Worm (Caenorhabditis elegans) whole organism, L2 larva: ENCODE data around the gene arv-1.

Experiments
- R02D3.7 ChIP-seq: fragments of 150-350 bp; optimal IDR thresholded peaks from 2 replicates; lab custom pipeline; 2014; ENCODE audit warnings: missing biosample characterization, missing genetic modification characterization
- ZK546.5 ChIP-seq: sonication (generic microtip); optimal IDR thresholded peaks from 2 replicates; lab custom pipeline; 2017; ENCODE audit warnings: missing biosample characterization, missing genetic modification characterization
- aly-2 ChIP-seq: fragments of 150-350 bp; optimal IDR thresholded peaks from 2 replicates; lab custom pipeline; 2014; ENCODE audit warnings: missing biosample characterization, missing genetic modification characterization
- crh-2 ChIP-seq: sonication (generic microtip); optimal IDR thresholded peaks from 2 replicates; lab custom pipeline; 2017; ENCODE audit warnings: missing biosample characterization, missing genetic modification characterization
- egl-27 ChIP-seq: sonication (generic microtip); optimal IDR thresholded peaks from 3 replicates; lab custom pipeline; 2017; ENCODE audit warnings: missing biosample characterization, missing genetic modification reagents, missing genetic modification characterization
- mab-5 ChIP-seq: fragments of 150-350 bp; optimal IDR thresholded peaks from 2 replicates; lab custom pipeline; 2014; ENCODE audit warnings: missing biosample characterization, missing genetic modification characterization
- ztf-11 ChIP-seq: sonication (generic microtip); optimal IDR thresholded peaks from 2 replicates; lab custom pipeline; 2017; ENCODE audit warnings: missing biosample characterization, missing genetic modification characterization

DNA sequence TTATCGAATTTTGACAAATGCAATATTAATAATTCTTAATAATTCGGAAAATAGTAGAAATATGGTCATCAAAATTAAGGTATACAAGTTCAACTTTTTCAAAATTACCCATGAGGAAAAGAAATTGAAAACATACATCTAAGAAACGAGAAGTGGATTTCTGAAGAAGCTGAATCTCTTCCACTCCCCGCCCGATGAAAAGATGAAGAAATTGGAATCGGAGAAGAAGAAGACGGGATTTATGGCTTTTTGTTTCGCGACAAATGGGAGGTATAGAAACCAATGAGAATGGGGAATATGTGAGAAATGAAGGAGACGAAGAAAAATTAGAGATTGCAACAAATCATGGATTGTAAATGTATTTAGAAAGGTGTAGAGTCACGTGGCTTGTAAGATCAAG, 2.4 kb upstream of the arv-1 start:
- TF ChIP-seq R02D3.7 (tag; lab: Kevin White, UChicago) (no peak), crh-2 (tag; lab: Kevin White, UChicago) (no peak), aly-2 (tag; lab: Kevin White, UChicago) (no peak), ZK546.5 (tag; lab: Kevin White, UChicago) (no peak), mab-5 (tag; lab: Kevin White, UChicago) (peak; percentile 5), ztf-11 (tag; lab: Kevin White, UChicago) (no peak), egl-27 (no peak)
